Worm (Caenorhabditis elegans) whole organism, young adult: ENCODE results near the gene Y50E8A.12.

Experiments used
- B0261.1 ChIP-seq: sonication (generic microtip); optimal IDR thresholded peaks from 2 replicates; lab custom pipeline; 2016; ENCODE audit warnings: mild to moderate bottlenecking, missing genetic modification characterization, moderate library complexity, missing compliant biosample characterization
- B0336.3 ChIP-seq: fragments of 200-800 bp; sonication (Bioruptor generic); IDR thresholded peaks from 2 replicates; pipeline ENCODE4 v1.3.6; 2022; ENCODE audit warnings: missing genetic modification characterization, missing compliant biosample characterization
- C06A6.2 ChIP-seq: fragments of 200-800 bp; sonication (Bioruptor generic); conservative IDR thresholded peaks from 2 replicates; pipeline ENCODE4 v1.3.6; 2022; ENCODE audit warnings: missing genetic modification characterization, missing compliant biosample characterization
- D2030.7 ChIP-seq: fragments of 200-800 bp; sonication (Bioruptor generic); IDR thresholded peaks from 2 replicates; pipeline ENCODE4 v1.3.6; 2022; ENCODE audit warnings: missing genetic modification reagents, missing genetic modification characterization, missing compliant biosample characterization
- F10E7.11 ChIP-seq: sonication (generic microtip); optimal IDR thresholded peaks from 2 replicates; lab custom pipeline; 2017; ENCODE audit warnings: mild to moderate bottlenecking, missing genetic modification characterization, moderate library complexity, missing compliant biosample characterization
- F52B5.7 ChIP-seq: sonication (generic microtip); optimal IDR thresholded peaks from 2 replicates; lab custom pipeline; 2016; ENCODE audit warnings: mild to moderate bottlenecking, missing genetic modification characterization, missing compliant biosample characterization
- Y53G8AR.9 ChIP-seq: fragments of 200-800 bp; sonication (Bioruptor generic); conservative IDR thresholded peaks from 2 replicates; pipeline ENCODE4 v1.3.6; 2022; ENCODE audit warnings: missing genetic modification reagents, missing genetic modification characterization, missing compliant biosample characterization
- Y56A3A.18 ChIP-seq: fragments of 200-800 bp; sonication (Bioruptor generic); IDR thresholded peaks from 2 replicates; pipeline ENCODE4 v1.3.6; 2022; ENCODE audit warnings: missing genetic modification reagents, missing genetic modification characterization, missing compliant biosample characterization
- atf-7 ChIP-seq: sonication (generic microtip); optimal IDR thresholded peaks from 2 replicates; lab custom pipeline; 2017; ENCODE audit warnings: mild to moderate bottlenecking, missing genetic modification characterization, missing compliant biosample characterization
- attf-6 ChIP-seq: fragments of 200-800 bp; sonication (Bioruptor generic); IDR thresholded peaks from 2 replicates; pipeline ENCODE4 v1.3.6; 2022; ENCODE audit warnings: missing genetic modification reagents, missing genetic modification characterization, missing compliant biosample characterization
- bed-2 ChIP-seq: fragments of 200-800 bp; sonication (Bioruptor generic); IDR thresholded peaks from 2 replicates; pipeline ENCODE4 v1.3.6; 2022; ENCODE audit warnings: missing genetic modification reagents, missing genetic modification characterization, missing compliant biosample characterization
- cebp-2 ChIP-seq: fragments of 200-800 bp; sonication (Bioruptor generic); IDR thresholded peaks from 2 replicates; pipeline ENCODE4 v1.3.6; 2022; ENCODE audit warnings: missing genetic modification characterization, missing compliant biosample characterization
- ceh-27 ChIP-seq: fragments of 200-800 bp; sonication (Bioruptor generic); optimal IDR thresholded peaks from 2 replicates; lab custom pipeline; 2018; ENCODE audit warnings: mild to moderate bottlenecking, missing genetic modification characterization, moderate library complexity, missing compliant biosample characterization
- ceh-58 ChIP-seq: fragments of 200-800 bp; sonication (Bioruptor generic); IDR thresholded peaks from 2 replicates; pipeline ENCODE4 v1.3.6; 2022; ENCODE audit warnings: missing genetic modification characterization, missing compliant biosample characterization
- dpl-1 ChIP-seq: fragments of 150-350 bp; optimal IDR thresholded peaks from 2 replicates; lab custom pipeline; 2014; ENCODE audit warnings: missing biosample characterization, missing genetic modification reagents, missing genetic modification characterization
- efl-1 ChIP-seq: fragments of 150-350 bp; optimal IDR thresholded peaks from 2 replicates; lab custom pipeline; 2014; ENCODE audit warnings: missing biosample characterization, missing genetic modification reagents, missing genetic modification characterization
- ekl-4 ChIP-seq: fragments of 200-800 bp; sonication (Bioruptor generic); IDR thresholded peaks from 2 replicates; pipeline ENCODE4 v1.3.6; 2022; ENCODE audit warnings: missing genetic modification reagents, missing genetic modification characterization, missing compliant biosample characterization
- ets-4 ChIP-seq: fragments of 200-800 bp; sonication (Bioruptor generic); optimal IDR thresholded peaks from 2 replicates; lab custom pipeline; 2018; ENCODE audit warnings: mild to moderate bottlenecking, missing genetic modification characterization, missing compliant biosample characterization
- him-1 ChIP-seq: sonication (generic microtip); optimal IDR thresholded peaks from 2 replicates; lab custom pipeline; 2016; ENCODE audit warnings: missing genotype, missing genetic modification reagents, missing genetic modification characterization, missing compliant biosample characterization
- hlh-12 ChIP-seq: sonication (generic microtip); optimal IDR thresholded peaks from 2 replicates; lab custom pipeline; 2016; ENCODE audit warnings: missing genetic modification characterization, missing compliant biosample characterization
- hmg-1.2 ChIP-seq: fragments of 200-800 bp; sonication (Bioruptor generic); IDR thresholded peaks from 2 replicates; pipeline ENCODE4 v1.3.6; 2022; ENCODE audit warnings: missing genetic modification reagents, missing genetic modification characterization, missing compliant biosample characterization
- hsf-1 ChIP-seq: fragments of 200-800 bp; sonication (Bioruptor generic); IDR thresholded peaks from 2 replicates; pipeline ENCODE4 v1.3.6; 2022; ENCODE audit warnings: missing genetic modification reagents, missing genetic modification characterization, missing compliant biosample characterization
- let-607 ChIP-seq, 2 experiments: fragments of 200-800 bp in 1 of 2; sonication (Bioruptor generic) in 1 of 2; sonication (generic microtip) in 1 of 2; optimal IDR thresholded peaks; 2 replicates each; lab custom pipeline; 2016 to 2018; ENCODE audit warnings: mild to moderate bottlenecking in 2 of 2, missing compliant biosample characterization in 2 of 2, missing genetic modification characterization in 2 of 2, moderate library complexity in 2 of 2, missing genotype in 1 of 2
- lin-26 ChIP-seq: fragments of 200-800 bp; sonication (Bioruptor generic); IDR thresholded peaks from 2 replicates; pipeline ENCODE4 v1.3.6; 2022; ENCODE audit warnings: missing genetic modification reagents, missing genetic modification characterization, missing compliant biosample characterization
- lin-40 ChIP-seq: sonication (generic microtip); optimal IDR thresholded peaks from 2 replicates; lab custom pipeline; 2016; ENCODE audit warnings: missing genetic modification characterization, mild to moderate bottlenecking, missing compliant biosample characterization, missing genotype, missing genetic modification reagents
- lsl-1 ChIP-seq: fragments of 200-800 bp; sonication (Bioruptor generic); optimal IDR thresholded peaks from 2 replicates; lab custom pipeline; 2018; ENCODE audit warnings: mild to moderate bottlenecking, missing genetic modification characterization, moderate library complexity, missing compliant biosample characterization
- madf-10 ChIP-seq: sonication (generic microtip); optimal IDR thresholded peaks from 2 replicates; lab custom pipeline; 2016; ENCODE audit warnings: mild to moderate bottlenecking, missing genetic modification characterization, missing compliant biosample characterization
- madf-3 ChIP-seq: fragments of 200-800 bp; sonication (Bioruptor generic); IDR thresholded peaks from 2 replicates; pipeline ENCODE4 v1.3.6; 2022; ENCODE audit warnings: missing genetic modification reagents, missing genetic modification characterization, missing compliant biosample characterization
- madf-8 ChIP-seq: fragments of 200-800 bp; sonication (Bioruptor generic); conservative IDR thresholded peaks from 2 replicates; pipeline ENCODE4 v1.3.6; 2022; ENCODE audit warnings: missing genetic modification reagents, missing genetic modification characterization, missing compliant biosample characterization
- mcd-1 ChIP-seq: fragments of 200-800 bp; sonication (Bioruptor generic); IDR thresholded peaks from 2 replicates; pipeline ENCODE4 v1.3.6; 2022; ENCODE audit warnings: missing genetic modification reagents, missing genetic modification characterization, missing compliant biosample characterization
- mel-28 ChIP-seq: sonication (generic microtip); optimal IDR thresholded peaks from 2 replicates; lab custom pipeline; 2016; ENCODE audit warnings: borderline replicate concordance, mild to moderate bottlenecking, missing genetic modification characterization, missing compliant biosample characterization
- nhr-120 ChIP-seq: fragments of 200-800 bp; sonication (Bioruptor generic); IDR thresholded peaks from 2 replicates; pipeline ENCODE4 v1.3.6; 2022; ENCODE audit warnings: missing genetic modification characterization, missing compliant biosample characterization
- nhr-90 ChIP-seq: sonication (generic microtip); optimal IDR thresholded peaks from 2 replicates; lab custom pipeline; 2016; ENCODE audit warnings: missing genotype, mild to moderate bottlenecking, missing genetic modification characterization, missing compliant biosample characterization
- pbrm-1 ChIP-seq: fragments of 200-800 bp; sonication (Bioruptor generic); IDR thresholded peaks from 2 replicates; pipeline ENCODE4 v1.3.6; 2022; ENCODE audit warnings: missing genetic modification reagents, missing genetic modification characterization, missing compliant biosample characterization
- rcor-1 ChIP-seq: fragments of 200-800 bp; sonication (Bioruptor generic); IDR thresholded peaks from 2 replicates; pipeline ENCODE4 v1.3.6; 2022; ENCODE audit warnings: missing genetic modification reagents, missing genetic modification characterization, missing compliant biosample characterization
- repo-1 ChIP-seq: sonication (generic microtip); optimal IDR thresholded peaks from 2 replicates; lab custom pipeline; 2017; ENCODE audit warnings: mild to moderate bottlenecking, missing genetic modification characterization, missing compliant biosample characterization
- rpc-1 ChIP-seq, 2 experiments: fragments of 150-350 bp in 1 of 2; sonication (generic microtip) in 1 of 2; optimal IDR thresholded peaks; 2 replicates each; lab custom pipeline; 2014 to 2018; ENCODE audit warnings: missing biosample characterization in 1 of 2, missing genetic modification characterization in 1 of 2, missing genetic modification reagents in 1 of 2, missing genotype in 1 of 2
- snpc-3.4 ChIP-seq: sonication (generic microtip); optimal IDR thresholded peaks from 2 replicates; lab custom pipeline; 2017; ENCODE audit warnings: missing genetic modification characterization, mild to moderate bottlenecking, missing compliant biosample characterization, antibody characterized with exemption, moderate library complexity, missing genotype, missing genetic modification reagents
- snpc-4 ChIP-seq, 5 experiments: fragments of 150-350 bp in 1 of 5; sonication (generic microtip) in 4 of 5; optimal IDR thresholded peaks; 2 replicates each; lab custom pipeline; 2014 to 2018; ENCODE audit warnings: missing genetic modification characterization in 5 of 5, missing biosample characterization in 3 of 5, antibody characterized with exemption in 2 of 5, mild to moderate bottlenecking in 2 of 5, missing compliant biosample characterization in 2 of 5, missing genotype in 2 of 5, moderate library complexity in 2 of 5, missing genetic modification reagents in 1 of 5
- tbx-9 ChIP-seq: sonication (generic microtip); optimal IDR thresholded peaks from 2 replicates; lab custom pipeline; 2016; ENCODE audit warnings: borderline replicate concordance, missing genetic modification characterization, inconsistent platforms, missing compliant biosample characterization
- tlf-1 ChIP-seq: fragments of 200-800 bp; sonication (Bioruptor generic); optimal IDR thresholded peaks from 2 replicates; lab custom pipeline; 2018; ENCODE audit warnings: mild to moderate bottlenecking, missing genetic modification characterization, missing compliant biosample characterization
- ztf-26 ChIP-seq: sonication (generic microtip); optimal IDR thresholded peaks from 2 replicates; lab custom pipeline; 2017; ENCODE audit warnings: missing genetic modification characterization, missing compliant biosample characterization
- ztf-28 ChIP-seq: fragments of 200-800 bp; sonication (Bioruptor generic); IDR thresholded peaks from 2 replicates; pipeline ENCODE4 v1.3.6; 2022; ENCODE audit warnings: missing genetic modification reagents, missing genetic modification characterization, missing compliant biosample characterization
- ztf-3 ChIP-seq: fragments of 200-800 bp; sonication (Bioruptor generic); optimal IDR thresholded peaks from 2 replicates; lab custom pipeline; 2018; ENCODE audit warnings: mild to moderate bottlenecking, missing genetic modification characterization, missing compliant biosample characterization

Gene Y50E8A.12

DNA sequence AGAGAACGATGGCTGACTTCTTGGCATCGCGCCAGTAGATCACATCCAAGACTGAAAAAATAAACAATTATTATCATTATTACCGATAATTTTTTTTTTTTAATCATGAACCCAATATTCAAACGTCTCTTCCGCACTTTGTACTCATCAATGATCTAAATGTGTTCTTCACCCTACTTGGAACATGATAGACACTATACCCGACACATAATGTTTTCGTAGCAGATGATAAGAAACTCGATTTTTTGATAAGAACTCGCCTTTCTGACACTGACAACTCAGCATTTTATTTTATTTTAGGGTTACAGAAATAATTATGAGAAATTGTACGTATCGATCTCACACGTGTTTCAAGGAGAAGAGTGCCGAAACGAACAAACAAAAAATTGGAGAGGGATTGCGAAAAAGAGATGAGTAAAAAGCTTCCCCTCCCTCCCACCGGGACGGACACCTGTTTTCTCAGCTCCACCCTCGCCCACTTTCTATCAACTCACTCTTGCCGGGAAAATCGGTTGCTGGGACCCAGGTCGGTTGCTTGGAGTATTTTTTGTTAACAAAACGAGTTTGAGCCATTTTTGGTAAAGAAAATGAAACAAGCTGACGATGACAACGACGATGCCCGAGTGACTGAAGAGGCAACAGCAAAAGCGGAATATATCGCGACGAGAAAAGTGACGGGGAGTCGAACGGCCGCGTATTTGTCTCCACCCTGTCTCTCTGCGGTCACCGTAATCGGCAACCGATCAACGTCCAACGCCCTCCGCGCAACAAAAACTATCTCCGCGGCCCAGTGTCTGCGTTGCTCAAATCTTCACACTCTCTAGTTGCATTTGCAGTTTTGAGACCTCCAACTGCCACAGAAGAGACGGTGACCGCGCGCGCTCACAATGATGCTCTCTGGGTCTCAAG is 46.5 kb upstream of the Y50E8A.12 start (continued):
- no peak for TF ChIP-seq mel-28 (tag; lab: Kevin White, UChicago)
- no peak for TF ChIP-seq F10E7.11 (tag; lab: Kevin White, UChicago)
- TF ChIP-seq him-1 (tag; lab: Kevin White, UChicago): no peak
- TF ChIP-seq rcor-1 (GFP tag; lab: Robert Waterston, UW): 0 out of 2 replicates have a peak, but pooled peaks have one; percentile 21
- no peak for TF ChIP-seq B0261.1 (tag; lab: Kevin White, UChicago)
- no peak for TF ChIP-seq rpc-1 (optimal IDR thresholded peaks at IDR 0.05; lab: Kevin White, UChicago)
- no peak for TF ChIP-seq rpc-1 (tag; optimal IDR thresholded peaks at IDR 0.05; lab: Kevin White, UChicago)
- no peak for TF ChIP-seq hlh-12 (tag; lab: Kevin White, UChicago)
- no peak for TF ChIP-seq ceh-27
- TF ChIP-seq, all 124 proteins: peak for 12

DNA sequence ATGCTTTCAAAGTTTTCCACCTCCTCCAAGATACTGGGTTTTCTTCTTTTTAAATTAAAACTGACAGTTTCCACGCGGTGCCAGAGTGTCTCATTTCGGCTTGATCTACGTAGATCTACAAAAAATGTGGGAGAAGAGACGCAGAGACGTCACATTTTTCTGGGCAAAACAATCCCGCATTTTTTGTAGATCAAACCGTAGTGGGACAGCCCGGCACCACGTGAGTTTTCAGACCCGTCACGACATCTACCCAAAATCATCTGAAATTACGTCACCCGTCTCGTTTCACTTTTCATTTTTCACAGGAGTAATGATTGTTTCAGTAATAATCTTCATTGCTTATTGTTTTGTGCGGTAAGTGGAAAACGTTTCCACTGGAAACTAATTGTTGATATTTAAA is 44.4 kb upstream of the Y50E8A.12 start:
- TF ChIP-seq lin-40 (tag; lab: Kevin White, UChicago) (peak; percentile 14), attf-6 (no peak), B0336.3 (GFP tag; lab: Robert Waterston, UW) (peak; percentile 79), tlf-1 (GFP tag; lab: Kevin White, UChicago) (peak; percentile 35), ekl-4 (GFP tag; lab: Robert Waterston, UW) (no peak), snpc-4 (GFP tag; optimal IDR thresholded peaks at IDR 0.05; lab: Kevin White, UChicago) (no peak), snpc-4 (tag; optimal IDR thresholded peaks at IDR 0.05; lab: Kevin White, UChicago) (peak in 1 of 4 experiments; percentile 33), madf-10 (tag; lab: Kevin White, UChicago) (no peak), hsf-1 (GFP tag; lab: Robert Waterston, UW) (no peak), Y56A3A.18 (GFP tag; lab: Robert Waterston, UW) (0 out of 2 replicates have a peak, but pooled peaks have one; percentile 29), dpl-1 (GFP tag; lab: Kevin White, UChicago) (no peak), ztf-26 (no peak), madf-8 (GFP tag; lab: Robert Waterston, UW) (peak; percentile 57), ztf-28 (GFP tag; lab: Robert Waterston, UW) (no peak), bed-2 (no peak), madf-3 (GFP tag; lab: Robert Waterston, UW) (peak; percentile 76; the same call in 1 of the 2 replicates), cebp-2 (GFP tag; lab: Robert Waterston, UW) (no peak), snpc-3.4 (tag; lab: Kevin White, UChicago) (no peak), let-607 (tag; optimal IDR thresholded peaks at IDR 0.05; lab: Kevin White, UChicago) (peak in 1 of 2 experiments; percentile 9), pbrm-1 (GFP tag; lab: Robert Waterston, UW) (0 out of 2 replicates have a peak, but pooled peaks have one; percentile 28), lin-26 (GFP tag; lab: Robert Waterston, UW) (no peak), D2030.7 (no peak), ceh-58 (GFP tag; lab: Robert Waterston, UW) (no peak), him-1 (tag; lab: Kevin White, UChicago) (no peak), mcd-1 (GFP tag; lab: Robert Waterston, UW) (no peak), ets-4 (GFP tag; lab: Kevin White, UChicago) (no peak), hmg-1.2 (peak; percentile 18; the same call in 1 of the 2 replicates), atf-7 (peak; percentile 50), nhr-90 (tag; lab: Kevin White, UChicago) (no peak), lsl-1 (GFP tag; lab: Kevin White, UChicago) (no peak), efl-1 (GFP tag; lab: Kevin White, UChicago) (peak; percentile 1), Y53G8AR.9 (peak; percentile 71; the same call in 1 of the 2 replicates), F52B5.7 (tag; lab: Kevin White, UChicago) (peak; percentile 42), tbx-9 (no peak), nhr-120 (GFP tag; lab: Robert Waterston, UW) (no peak), repo-1 (peak; percentile 74), C06A6.2 (no peak), ztf-3 (GFP tag; lab: Kevin White, UChicago) (no peak)
